Worm (Caenorhabditis elegans) whole organism, young adult: ENCODE data around the gene EGAP1.5.

Source experiments
- F23B12.7 ChIP-seq: sonication (generic microtip); optimal IDR thresholded peaks from 2 replicates; lab custom pipeline; 2017; ENCODE audit warnings: missing genetic modification characterization, mild to moderate bottlenecking, missing compliant biosample characterization, antibody characterized with exemption, moderate library complexity; ENCODE audit not compliant: insufficient read depth
- efl-1 ChIP-seq: fragments of 150-350 bp; optimal IDR thresholded peaks from 2 replicates; lab custom pipeline; 2014; ENCODE audit warnings: missing biosample characterization, missing genetic modification reagents, missing genetic modification characterization
- snpc-4 ChIP-seq, 5 experiments: fragments of 150-350 bp in 1 of 5; sonication (generic microtip) in 4 of 5; optimal IDR thresholded peaks; 2 replicates each; lab custom pipeline; 2014 to 2018; ENCODE audit warnings: missing genetic modification characterization in 5 of 5, missing biosample characterization in 3 of 5, antibody characterized with exemption in 2 of 5, mild to moderate bottlenecking in 2 of 5, missing compliant biosample characterization in 2 of 5, missing genotype in 2 of 5, moderate library complexity in 2 of 5, missing genetic modification reagents in 1 of 5
- ztf-25 ChIP-seq: fragments of 200-800 bp; sonication (Bioruptor generic); IDR thresholded peaks from 2 replicates; pipeline ENCODE4 v1.3.6; 2022; ENCODE audit warnings: missing genetic modification reagents, missing genetic modification characterization, missing compliant biosample characterization

DNA sequence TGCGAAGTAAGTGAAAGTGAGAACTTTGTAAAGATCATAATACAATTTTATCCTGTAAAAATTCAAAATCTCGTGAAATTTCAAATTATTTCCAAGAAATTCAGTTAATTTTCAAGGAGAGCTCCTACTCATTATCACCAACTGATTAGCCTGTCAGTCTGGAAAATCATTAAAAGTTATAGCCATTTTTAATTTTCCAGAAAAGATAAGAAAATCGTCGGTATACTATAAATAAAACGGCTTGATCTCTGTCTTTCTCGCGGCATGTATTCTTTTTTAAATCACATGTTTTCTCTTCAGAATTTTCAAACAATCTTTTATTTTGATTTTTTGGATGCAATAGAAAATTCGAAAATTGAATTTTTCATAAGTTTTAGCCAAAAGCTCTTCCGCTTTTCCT, 17.5 kb downstream of the EGAP1.5 start:
- TF ChIP-seq ztf-25 = no peak
- TF ChIP-seq snpc-4 (GFP tag; optimal IDR thresholded peaks at IDR 0.05; lab: Kevin White, UChicago) = no peak
- TF ChIP-seq snpc-4 (tag; optimal IDR thresholded peaks at IDR 0.05; lab: Kevin White, UChicago) = no peak
- no peak for TF ChIP-seq efl-1
- no peak for TF ChIP-seq F23B12.7 (tag; lab: Kevin White, UChicago)
